Worm (Caenorhabditis elegans) whole organism, mixed stage, embryonic: ENCODE measurements around the gene Y47D3A.32.

Source experiments
- M03D4.4 ChIP-seq: sonication (generic microtip); optimal IDR thresholded peaks from 2 replicates; lab custom pipeline; 2017; ENCODE audit warnings: mild to moderate bottlenecking, missing genetic modification characterization, missing compliant biosample characterization
- bed-3 ChIP-seq: fragments of 200-800 bp; sonication (Bioruptor generic); optimal IDR thresholded peaks from 3 replicates; lab custom pipeline; 2018; ENCODE audit warnings: mild to moderate bottlenecking, missing genetic modification characterization, moderate library complexity, missing compliant biosample characterization
- blmp-1 ChIP-seq: fragments of 150-350 bp; optimal IDR thresholded peaks from 2 replicates; lab custom pipeline; 2014; ENCODE audit warnings: missing biosample characterization, missing genetic modification characterization
- ceh-39 ChIP-seq: fragments of 150-350 bp; optimal IDR thresholded peaks from 2 replicates; lab custom pipeline; 2014; ENCODE audit warnings: missing biosample characterization, missing genetic modification characterization
- ceh-43 ChIP-seq: fragments of 200-800 bp; sonication (Bioruptor generic); optimal IDR thresholded peaks from 2 replicates; lab custom pipeline; 2018; ENCODE audit warnings: mild to moderate bottlenecking, missing genetic modification characterization, moderate library complexity, missing compliant biosample characterization
- ceh-83 ChIP-seq: fragments of 200-800 bp; sonication (Bioruptor generic); optimal IDR thresholded peaks from 2 replicates; lab custom pipeline; 2018; ENCODE audit warnings: mild to moderate bottlenecking, missing genetic modification characterization, missing compliant biosample characterization
- ces-1 ChIP-seq: fragments of 150-350 bp; optimal IDR thresholded peaks from 2 replicates; lab custom pipeline; 2014; ENCODE audit warnings: missing biosample characterization, missing genetic modification reagents, missing genetic modification characterization
- elt-1 ChIP-seq: sonication (generic microtip); optimal IDR thresholded peaks from 2 replicates; lab custom pipeline; 2017; ENCODE audit warnings: missing genetic modification characterization, mild to moderate bottlenecking, missing compliant biosample characterization, antibody characterized with exemption, moderate library complexity, borderline replicate concordance; ENCODE audit not compliant: insufficient read depth
- elt-3 ChIP-seq: fragments of 150-350 bp; optimal IDR thresholded peaks from 2 replicates; lab custom pipeline; 2014; ENCODE audit warnings: missing biosample characterization, missing genetic modification characterization
- flh-1 ChIP-seq: fragments of 200-800 bp; sonication (Bioruptor generic); optimal IDR thresholded peaks from 2 replicates; lab custom pipeline; 2018; ENCODE audit warnings: mild to moderate bottlenecking, missing genetic modification characterization, moderate library complexity, missing compliant biosample characterization
- ham-2 ChIP-seq: fragments of 200-800 bp; sonication (Bioruptor generic); optimal IDR thresholded peaks from 2 replicates; lab custom pipeline; 2018; ENCODE audit warnings: mild to moderate bottlenecking, missing genetic modification characterization, missing compliant biosample characterization
- hlh-1 ChIP-seq: fragments of 150-350 bp; optimal IDR thresholded peaks from 2 replicates; lab custom pipeline; 2014; ENCODE audit warnings: missing biosample characterization, missing genetic modification reagents, missing genetic modification characterization
- lin-13 ChIP-seq: fragments of 150-350 bp; optimal IDR thresholded peaks from 2 replicates; lab custom pipeline; 2014; ENCODE audit warnings: missing biosample characterization, missing genetic modification characterization
- lin-32 ChIP-seq: fragments of 200-800 bp; sonication (Bioruptor generic); optimal IDR thresholded peaks from 2 replicates; lab custom pipeline; 2018; ENCODE audit warnings: mild to moderate bottlenecking, missing genetic modification characterization, missing compliant biosample characterization
- lsy-2 ChIP-seq: fragments of 150-350 bp; optimal IDR thresholded peaks from 2 replicates; lab custom pipeline; 2014; ENCODE audit warnings: missing biosample characterization, missing genetic modification characterization
- mab-5 ChIP-seq: fragments of 150-350 bp; optimal IDR thresholded peaks from 2 replicates; lab custom pipeline; 2014; ENCODE audit warnings: missing biosample characterization, missing genetic modification characterization
- mep-1 ChIP-seq: fragments of 150-350 bp; optimal IDR thresholded peaks from 2 replicates; lab custom pipeline; 2017; ENCODE audit warnings: missing biosample characterization, missing genetic modification reagents, missing genetic modification characterization, inconsistent platforms
- mls-2 ChIP-seq: sonication (generic microtip); optimal IDR thresholded peaks from 2 replicates; lab custom pipeline; 2016; ENCODE audit warnings: mild to moderate bottlenecking, missing genetic modification characterization, moderate library complexity, missing compliant biosample characterization
- nhr-237 ChIP-seq: fragments of 150-350 bp; optimal IDR thresholded peaks from 2 replicates; lab custom pipeline; 2014; ENCODE audit warnings: missing biosample characterization, missing genetic modification characterization
- nhr-28 ChIP-seq: fragments of 150-350 bp; optimal IDR thresholded peaks from 2 replicates; lab custom pipeline; 2014; ENCODE audit warnings: missing biosample characterization, missing genetic modification characterization
- pha-4 ChIP-seq: fragments of 150-350 bp; optimal IDR thresholded peaks from 2 replicates; lab custom pipeline; 2018; ENCODE audit warnings: missing biosample characterization, missing genetic modification reagents, missing genetic modification characterization
- sem-2 ChIP-seq: fragments of 200-800 bp; sonication (Bioruptor generic); optimal IDR thresholded peaks from 2 replicates; lab custom pipeline; 2018; ENCODE audit warnings: mild to moderate bottlenecking, missing genetic modification characterization, missing compliant biosample characterization
- snpc-4 ChIP-seq: fragments of 150-350 bp; optimal IDR thresholded peaks from 2 replicates; lab custom pipeline; 2014; ENCODE audit warnings: missing biosample characterization, missing genetic modification characterization
- sptf-1 ChIP-seq: sonication (generic microtip); optimal IDR thresholded peaks from 2 replicates; lab custom pipeline; 2017; ENCODE audit warnings: mild to moderate bottlenecking, missing genetic modification characterization, moderate library complexity, missing compliant biosample characterization
- unc-120 ChIP-seq: sonication (generic microtip); optimal IDR thresholded peaks from 2 replicates; lab custom pipeline; 2017; ENCODE audit warnings: missing genetic modification characterization, missing compliant biosample characterization; ENCODE audit not compliant: poor library complexity, severe bottlenecking
- unc-39 ChIP-seq: fragments of 150-350 bp; optimal IDR thresholded peaks from 2 replicates; lab custom pipeline; 2014; ENCODE audit warnings: missing biosample characterization, missing genetic modification characterization
- unc-62 ChIP-seq: fragments of 150-350 bp; optimal IDR thresholded peaks from 2 replicates; lab custom pipeline; 2014; ENCODE audit warnings: missing biosample characterization, missing genetic modification reagents, missing genetic modification characterization

Gene Y47D3A.32

ce11 chrIII:11289876-11290275 lies 37.7 kb downstream of the Y47D3A.32 start:
- TF ChIP-seq elt-1 (tag; lab: Kevin White, UChicago): no peak
- no peak for TF ChIP-seq ceh-43 (GFP tag; lab: Kevin White, UChicago)
- no peak for TF ChIP-seq mep-1
- TF ChIP-seq lsy-2 (tag; lab: Kevin White, UChicago): no peak
- TF ChIP-seq, all 35 proteins: peak for 0

DNA sequence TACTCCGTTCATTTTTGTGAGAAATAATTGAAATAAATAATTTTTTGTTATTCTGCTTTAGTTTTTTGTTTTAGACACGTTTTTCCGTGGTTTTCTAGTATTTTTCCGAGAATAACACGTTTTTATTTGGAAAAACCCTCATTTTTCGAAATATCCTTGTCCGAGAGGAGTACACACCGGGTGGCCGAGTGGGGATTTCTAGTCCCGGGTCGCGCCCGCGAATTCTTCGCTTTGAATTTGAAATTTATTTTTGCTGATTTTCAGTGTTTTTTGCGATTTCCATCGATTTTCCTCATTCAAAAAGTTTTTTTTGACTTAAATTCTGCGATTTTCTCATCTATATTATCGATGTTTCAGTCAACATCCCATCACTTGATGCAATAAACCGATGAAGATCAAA lies 38.4 kb downstream of the Y47D3A.32 start, which contains the start of the genes gly-9, mib-1 and smc-3:
gly-9 (minus strand) TSS at position 27 of the 400 bp plus-strand sequence.
mib-1 (minus strand) TSS at position 123 of the 400 bp plus-strand sequence.
smc-3 (plus strand) TSS at position 351 of the 400 bp plus-strand sequence.
- TF ChIP-seq ham-2 (GFP tag; lab: Kevin White, UChicago) (no peak), ceh-39 (tag; lab: Kevin White, UChicago) (no peak), ceh-43 (GFP tag; lab: Kevin White, UChicago) (no peak), sem-2 (GFP tag; lab: Kevin White, UChicago) (no peak), elt-1 (tag; lab: Kevin White, UChicago) (no peak), lsy-2 (tag; lab: Kevin White, UChicago) (peak; percentile 6), mep-1 (no peak), pha-4 (tag; lab: Kevin White, UChicago) (no peak), snpc-4 (tag; lab: Kevin White, UChicago) (no peak), blmp-1 (tag; lab: Kevin White, UChicago) (no peak), elt-3 (no peak), lin-13 (tag; lab: Kevin White, UChicago) (peak; percentile 18), nhr-237 (peak; percentile 24), ceh-83 (GFP tag; lab: Kevin White, UChicago) (no peak), hlh-1 (tag; lab: Kevin White, UChicago) (no peak), unc-120 (tag; lab: Kevin White, UChicago) (no peak), sptf-1 (tag; lab: Kevin White, UChicago) (no peak), bed-3 (GFP tag; lab: Kevin White, UChicago) (no peak), unc-39 (tag; lab: Kevin White, UChicago) (no peak), mls-2 (tag; lab: Kevin White, UChicago) (no peak), unc-62 (GFP tag; lab: Kevin White, UChicago) (no peak), M03D4.4 (tag; lab: Kevin White, UChicago) (no peak), lin-32 (GFP tag; lab: Kevin White, UChicago) (no peak), nhr-28 (no peak), ces-1 (peak; percentile 5), mab-5 (tag; lab: Kevin White, UChicago) (no peak), flh-1 (GFP tag; lab: Kevin White, UChicago) (no peak)
